Fruit fly (Drosophila melanogaster) whole organism, pupa: ENCODE data around the gene Chrac-14.
A peak's percentile ranks its signal among the peaks of the same experiment; 100 is the strongest.

Source experiments
- CG10348 ChIP-seq: fragments of 200-800 bp; sonication (Bioruptor generic); IDR thresholded peaks from 2 replicates; pipeline ENCODE4 v1.3.6; 2022; ENCODE audit warnings: missing biosample characterization, missing genetic modification characterization
- CG12605 ChIP-seq: fragments of 200-800 bp; sonication (Bioruptor generic); IDR thresholded peaks from 2 replicates; pipeline ENCODE4 v1.3.6; 2022; ENCODE audit warnings: missing biosample characterization, missing genetic modification characterization
- CG13204 ChIP-seq: fragments of 200-800 bp; sonication (Bioruptor generic); optimal IDR thresholded peaks from 2 replicates; lab custom pipeline; 2018; ENCODE audit warnings: missing biosample characterization, mild to moderate bottlenecking, missing genetic modification characterization, moderate library complexity
- CG14655 ChIP-seq: fragments of 200-800 bp; sonication (Bioruptor generic); optimal IDR thresholded peaks from 3 replicates; lab custom pipeline; 2017; ENCODE audit warnings: mild to moderate bottlenecking, missing biosample characterization, missing genetic modification reagents, missing genetic modification characterization
- CG15710 ChIP-seq: fragments of 200-800 bp; sonication (Bioruptor generic); optimal IDR thresholded peaks from 2 replicates; lab custom pipeline; 2018; ENCODE audit warnings: missing biosample characterization, mild to moderate bottlenecking, missing genetic modification characterization, moderate library complexity
- CG17806 ChIP-seq: fragments of 200-800 bp; sonication (Bioruptor generic); optimal IDR thresholded peaks from 2 replicates; lab custom pipeline; 2018; ENCODE audit warnings: missing biosample characterization, mild to moderate bottlenecking, missing genetic modification characterization, moderate library complexity
- CG32121 ChIP-seq: fragments of 200-800 bp; sonication (Bioruptor generic); IDR thresholded peaks from 2 replicates; pipeline ENCODE4 v1.3.6; 2022; ENCODE audit warnings: missing biosample characterization, missing genetic modification characterization
- CG34367 ChIP-seq: fragments of 200-800 bp; sonication (Bioruptor generic); optimal IDR thresholded peaks from 2 replicates; lab custom pipeline; 2018; ENCODE audit warnings: missing biosample characterization, mild to moderate bottlenecking, missing genetic modification characterization
- CG4496 ChIP-seq: fragments of 200-800 bp; sonication (Bioruptor generic); IDR thresholded peaks from 3 replicates; pipeline ENCODE4 v1.3.6; 2022; ENCODE audit warnings: missing biosample characterization, missing genetic modification characterization
- CG8159 ChIP-seq: fragments of 200-800 bp; sonication (Bioruptor generic); optimal IDR thresholded peaks from 3 replicates; lab custom pipeline; 2018; ENCODE audit warnings: missing biosample characterization, mild to moderate bottlenecking, missing genetic modification characterization, moderate library complexity
- CG8301 ChIP-seq: fragments of 200-800 bp; sonication (Bioruptor generic); optimal IDR thresholded peaks from 2 replicates; lab custom pipeline; 2018; ENCODE audit warnings: missing biosample characterization, mild to moderate bottlenecking, missing genetic modification characterization
- CG9948 ChIP-seq: fragments of 200-800 bp; sonication (Bioruptor generic); optimal IDR thresholded peaks from 2 replicates; lab custom pipeline; 2018; ENCODE audit warnings: missing biosample characterization, mild to moderate bottlenecking, missing genetic modification characterization, moderate library complexity
- D1 ChIP-seq: fragments of 200-800 bp; sonication (Bioruptor generic); optimal IDR thresholded peaks from 2 replicates; lab custom pipeline; 2018; ENCODE audit warnings: missing biosample characterization, mild to moderate bottlenecking, missing genetic modification characterization, moderate library complexity
- EcR ChIP-seq: fragments of 200-800 bp; sonication (Bioruptor generic); optimal IDR thresholded peaks from 3 replicates; lab custom pipeline; 2019; ENCODE audit warnings: missing biosample characterization, missing genetic modification characterization, mild to moderate bottlenecking, moderate library complexity, missing genetic modification reagents
- Ets98B ChIP-seq: fragments of 200-800 bp; sonication (Bioruptor generic); IDR thresholded peaks from 2 replicates; pipeline ENCODE4 v1.3.6; 2022; ENCODE audit warnings: missing biosample characterization, missing genetic modification characterization
- Pif1A ChIP-seq: fragments of 200-800 bp; sonication (Bioruptor generic); optimal IDR thresholded peaks from 3 replicates; lab custom pipeline; 2016; ENCODE audit warnings: missing biosample characterization, missing genetic modification characterization
- Pif1B ChIP-seq: fragments of 200-800 bp; sonication (Bioruptor generic); optimal IDR thresholded peaks from 3 replicates; lab custom pipeline; 2016; ENCODE audit warnings: missing biosample characterization, missing genetic modification characterization
- Snoo ChIP-seq: fragments of 200-800 bp; sonication (Bioruptor generic); optimal IDR thresholded peaks from 3 replicates; lab custom pipeline; 2017; ENCODE audit warnings: missing biosample characterization, mild to moderate bottlenecking, missing genetic modification characterization, inconsistent platforms
- fd96Ca ChIP-seq: fragments of 200-800 bp; sonication (Bioruptor generic); IDR thresholded peaks from 3 replicates; pipeline ENCODE4 v1.3.6; 2022; ENCODE audit warnings: missing biosample characterization, missing genetic modification characterization
- gl ChIP-seq: fragments of 200-800 bp; sonication (Bioruptor generic); optimal IDR thresholded peaks from 2 replicates; lab custom pipeline; 2018; ENCODE audit warnings: missing biosample characterization, mild to moderate bottlenecking, missing genetic modification characterization
- rn ChIP-seq: fragments of 200-800 bp; sonication (Bioruptor generic); IDR thresholded peaks from 2 replicates; pipeline ENCODE4 v1.3.6; 2022; ENCODE audit warnings: missing biosample characterization, missing genetic modification characterization

Chrac-14 gene

dm6 chr2L:8398721-8399120 is 38.5 kb upstream of the Chrac-14 start, which contains the start of gene CG13386:
TSS of gene CG13386 (plus strand) at chr2L:8399021.
- TF ChIP-seq CG9948 (tag; lab: Kevin White, UChicago) (no peak), fd96Ca (GFP tag; lab: Robert Waterston, UW) (no peak), rn (GFP tag; lab: Robert Waterston, UW) (no peak), CG13204 (GFP tag; lab: Kevin White, UChicago) (no peak), CG12605 (GFP tag; lab: Robert Waterston, UW) (no peak), CG34367 (tag; lab: Kevin White, UChicago) (no peak), Snoo (tag; lab: Kevin White, UChicago) (no peak), CG32121 (GFP tag; lab: Robert Waterston, UW) (no peak), CG15710 (no peak)

- TF ChIP-seq Ets98B (no peak), CG15710 (no peak), CG8159 (tag; lab: Kevin White, UChicago) (no peak), CG4496 (GFP tag; lab: Robert Waterston, UW) (no peak), CG17806 (tag; lab: Kevin White, UChicago) (no peak), D1 (tag; lab: Kevin White, UChicago) (no peak), Snoo (tag; lab: Kevin White, UChicago) (no peak), CG8301 (no peak), EcR (no peak)
Measured at dm6 chr2L:8399863-8400598, 37.2 kb upstream of the Chrac-14 start, which contains the start of gene CG31898. TSS of gene CG31898 (plus strand) at chr2L:8400421.

- TF ChIP-seq CG8159 (tag; lab: Kevin White, UChicago) (no peak), D1 (tag; lab: Kevin White, UChicago) (no peak), CG17806 (tag; lab: Kevin White, UChicago) (no peak), Pif1B (no peak), fd96Ca (GFP tag; lab: Robert Waterston, UW) (no peak), CG15710 (no peak), CG32121 (GFP tag; lab: Robert Waterston, UW) (no peak), rn (GFP tag; lab: Robert Waterston, UW) (no peak), EcR (no peak), Snoo (tag; lab: Kevin White, UChicago) (no peak), CG34367 (tag; lab: Kevin White, UChicago) (no peak)
Measured at dm6 chr2L:8402928-8403285, 34.3 kb upstream of the Chrac-14 start, which contains the start of gene fy. TSS of gene fy (minus strand) at chr2L:8403280.

DNA sequence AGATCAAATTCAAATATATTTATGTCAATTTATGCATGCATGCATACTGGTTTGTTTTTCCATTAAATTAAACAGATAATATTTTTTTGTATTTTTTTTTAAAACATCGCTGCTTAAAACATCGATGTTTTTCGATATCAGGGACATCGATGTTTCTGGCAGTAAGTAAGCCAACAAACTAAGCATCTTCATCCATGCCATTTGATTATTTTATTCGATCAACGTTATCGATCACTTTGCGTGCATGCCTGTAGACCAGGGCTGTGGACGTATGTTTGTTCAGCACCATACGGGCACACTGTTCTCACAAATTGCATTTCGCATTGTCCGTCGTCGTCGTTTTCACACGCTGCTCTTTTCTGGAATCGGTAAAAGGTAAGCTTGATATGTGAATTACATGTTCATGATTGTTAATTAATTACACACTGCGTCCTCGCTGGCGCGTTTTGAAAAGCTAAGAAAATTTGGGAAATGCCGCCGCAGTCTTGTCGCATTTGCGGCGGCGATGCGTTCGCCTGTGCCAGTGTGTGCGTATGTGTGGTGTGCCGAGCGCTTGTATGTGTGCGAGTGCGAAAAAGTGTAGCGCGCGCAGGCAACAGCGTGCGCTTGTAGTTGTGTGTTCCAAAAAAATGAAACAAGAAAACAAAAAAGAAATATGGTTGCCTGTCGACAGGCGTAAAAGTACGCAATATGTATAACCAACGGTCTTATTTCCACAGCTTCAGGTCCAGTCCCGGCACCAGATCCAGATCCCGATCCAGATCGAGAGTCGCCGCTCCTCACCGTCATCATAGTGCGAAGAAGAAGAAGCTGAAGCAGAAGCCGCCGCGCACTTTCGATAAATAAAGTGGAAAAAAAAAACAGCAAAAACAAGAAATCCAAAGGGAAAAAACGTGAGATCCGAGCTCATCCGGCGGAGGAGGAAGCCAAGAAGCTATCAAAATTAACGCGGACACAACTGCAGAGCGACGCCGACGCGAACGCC is 33.6 kb upstream of the Chrac-14 start, which contains the start of gene emb:
Gene emb (plus strand): TSS at position 288 of the 985 bp plus-strand sequence.
- TF ChIP-seq Ets98B (0 out of 2 replicates have a peak, but pooled peaks have one; percentile 36), CG8159 (tag; lab: Kevin White, UChicago) (peak; percentile 49), gl (peak; percentile 74), Pif1A (GFP tag; lab: Kevin White, UChicago) (no peak), CG13204 (GFP tag; lab: Kevin White, UChicago) (no peak), CG14655 (GFP tag; lab: Kevin White, UChicago) (no peak), CG10348 (GFP tag; lab: Robert Waterston, UW) (no peak), D1 (tag; lab: Kevin White, UChicago) (no peak), EcR (peak; percentile 11), CG9948 (tag; lab: Kevin White, UChicago) (peak; percentile 12), CG17806 (tag; lab: Kevin White, UChicago) (peak; percentile 3), Snoo (tag; lab: Kevin White, UChicago) (peak; percentile 41), Pif1B (no peak), CG15710 (peak; percentile 35), CG12605 (GFP tag; lab: Robert Waterston, UW) (peak; percentile 73; the same call in 1 of the 2 replicates), CG32121 (GFP tag; lab: Robert Waterston, UW) (peak; percentile 49; the same call in 1 of the 2 replicates), CG4496 (GFP tag; lab: Robert Waterston, UW) (peak; percentile 72), CG34367 (tag; lab: Kevin White, UChicago) (peak; percentile 39), fd96Ca (GFP tag; lab: Robert Waterston, UW) (peak; percentile 50), CG8301 (no peak), rn (GFP tag; lab: Robert Waterston, UW) (peak; percentile 24; the same call in 1 of the 2 replicates)

dm6 chr2L:8411530-8411929 is 25.7 kb upstream of the Chrac-14 start, which contains the start of gene Naglu:
TSS of gene Naglu (minus strand) at chr2L:8411868.
- TF ChIP-seq EcR (peak; percentile 57), CG8301 (no peak)
- TF ChIP-seq, all 21 proteins: peak for 1
